Worm (Caenorhabditis elegans) whole organism, L4 larva: Measurements from ENCODE around the gene srh-75.

Experiments used
- ama-1 ChIP-seq: fragments of 150-350 bp; optimal IDR thresholded peaks from 2 replicates; lab custom pipeline; 2014; ENCODE audit warnings: inconsistent platforms, mixed read lengths
- daf-8 ChIP-seq: fragments of 200-800 bp; sonication (Bioruptor generic); IDR thresholded peaks from 2 replicates; pipeline ENCODE4 v1.3.6; 2022; ENCODE audit warnings: missing genetic modification characterization, missing compliant biosample characterization
- lin-1 ChIP-seq: fragments of 200-800 bp; sonication (Bioruptor generic); IDR thresholded peaks from 2 replicates; pipeline ENCODE4 v1.3.6; 2022; ENCODE audit warnings: missing genetic modification reagents, missing genetic modification characterization, missing compliant biosample characterization
- madf-5 ChIP-seq, 2 experiments: fragments of 200-800 bp; sonication (Bioruptor generic); IDR thresholded peaks; 2 replicates each; pipeline ENCODE4 v1.3.6; 2022; ENCODE audit warnings: missing compliant biosample characterization in 2 of 2, missing genetic modification characterization in 2 of 2
- nhr-25 ChIP-seq: sonication (generic microtip); optimal IDR thresholded peaks from 2 replicates; lab custom pipeline; 2017; ENCODE audit warnings: missing genetic modification characterization, mild to moderate bottlenecking, missing compliant biosample characterization, antibody characterized with exemption, moderate library complexity, borderline replicate concordance; ENCODE audit not compliant: insufficient read depth
- pha-4 ChIP-seq, 2 experiments: fragments of 150-350 bp in 1 of 2; fragments of 200-800 bp in 1 of 2; sonication (Bioruptor generic) in 1 of 2; IDR thresholded peaks in 1 of 2; optimal IDR thresholded peaks in 1 of 2; 2 replicates each; pipeline versions ENCODE4 v1.3.6 to Lab custom; 2014 to 2022; ENCODE audit warnings: missing genetic modification characterization in 2 of 2, missing genetic modification reagents in 2 of 2, missing biosample characterization in 1 of 2, missing compliant biosample characterization in 1 of 2
- zfp-2 ChIP-seq: sonication (generic microtip); optimal IDR thresholded peaks from 2 replicates; lab custom pipeline; 2016; ENCODE audit warnings: mild to moderate bottlenecking, missing genetic modification characterization, missing compliant biosample characterization

DNA sequence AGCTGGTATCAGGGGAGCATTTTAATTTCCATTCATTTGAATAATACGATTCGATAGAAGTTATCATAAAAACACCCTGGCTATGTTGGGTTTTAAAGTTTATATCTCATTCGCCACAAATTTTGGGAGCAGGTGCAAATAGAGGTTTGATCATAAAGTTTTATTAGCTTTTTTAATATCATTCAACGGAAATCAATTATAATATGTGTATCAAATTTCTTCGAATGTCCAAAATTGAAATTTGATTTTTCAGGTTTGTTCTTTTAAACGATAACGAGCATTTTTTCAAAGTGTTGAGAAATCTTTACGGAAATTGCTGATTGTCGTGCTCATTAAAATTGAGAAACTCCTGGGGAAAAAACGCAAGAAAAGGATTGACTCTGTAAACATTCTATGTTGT lies 8.3 kb downstream of the srh-75 start, which contains the start of gene srh-74:
- TF ChIP-seq daf-8 (no peak), lin-1 (GFP tag; lab: Robert Waterston, UW) (no peak), pha-4 (GFP tag; IDR thresholded peaks at IDR 0.05; lab: Robert Waterston, UW) (no peak), pha-4 (tag; optimal IDR thresholded peaks at IDR 0.05; lab: Kevin White, UChicago) (no peak), nhr-25 (no peak), ama-1 (lab: Kevin White, UChicago) (no peak), zfp-2 (tag; lab: Kevin White, UChicago) (no peak), madf-5 (GFP tag; IDR thresholded peaks at IDR 0.05; lab: Robert Waterston, UW) (no peak)
